Fruit fly (Drosophila melanogaster) whole organism, embryonic: Measurements from ENCODE around the gene sad.

Experiments
- ATbp ChIP-seq: fragments of 200-800 bp; sonication (Bioruptor generic); optimal IDR thresholded peaks from 2 replicates; lab custom pipeline; 2017; ENCODE audit warnings: missing biosample characterization, mild to moderate bottlenecking, missing genetic modification characterization, missing genetic modification reagents
- Atf-2 ChIP-seq: fragments of 200-800 bp; sonication (Bioruptor generic); optimal IDR thresholded peaks from 2 replicates; lab custom pipeline; 2016; ENCODE audit warnings: missing biosample characterization, missing genetic modification characterization
- B-H1 ChIP-seq: fragments of 200-800 bp; sonication (Bioruptor generic); IDR thresholded peaks from 3 replicates; pipeline ENCODE4 v1.3.6; 2022; ENCODE audit warnings: missing biosample characterization, missing genetic modification characterization
- CG10462 ChIP-seq: fragments of 200-800 bp; sonication (Bioruptor generic); optimal IDR thresholded peaks from 2 replicates; lab custom pipeline; 2016; ENCODE audit warnings: missing biosample characterization, missing genetic modification characterization
- CG13296 ChIP-seq: fragments of 200-800 bp; sonication (Bioruptor generic); optimal IDR thresholded peaks from 3 replicates; lab custom pipeline; 2018; ENCODE audit warnings: missing biosample characterization, mild to moderate bottlenecking, missing genetic modification characterization
- CG17328 ChIP-seq: fragments of 200-800 bp; sonication (Bioruptor generic); IDR thresholded peaks from 2 replicates; pipeline ENCODE4 v1.3.6; 2022; ENCODE audit warnings: missing biosample characterization, missing genetic modification characterization
- CG1832 ChIP-seq: fragments of 200-800 bp; sonication (Bioruptor generic); optimal IDR thresholded peaks from 2 replicates; lab custom pipeline; 2017; ENCODE audit warnings: missing biosample characterization, mild to moderate bottlenecking, missing genetic modification characterization, inconsistent platforms
- CG18599 ChIP-seq: fragments of 200-800 bp; sonication (Bioruptor generic); optimal IDR thresholded peaks from 3 replicates; lab custom pipeline; 2017; ENCODE audit warnings: missing biosample characterization, missing genetic modification characterization, mild to moderate bottlenecking, moderate library complexity, missing genetic modification reagents
- CG18619 ChIP-seq: fragments of 200-800 bp; sonication (Bioruptor generic); optimal IDR thresholded peaks from 3 replicates; lab custom pipeline; 2017; ENCODE audit warnings: missing biosample characterization, mild to moderate bottlenecking, missing genetic modification characterization
- CG30020 ChIP-seq: fragments of 200-800 bp; optimal IDR thresholded peaks from 2 replicates; lab custom pipeline; 2019; ENCODE audit warnings: missing biosample characterization, mild to moderate bottlenecking, missing genetic modification characterization, moderate library complexity
- CG34224 ChIP-seq: fragments of 200-800 bp; sonication (Bioruptor generic); IDR thresholded peaks from 3 replicates; pipeline ENCODE4 v1.3.6; 2022; ENCODE audit warnings: missing biosample characterization, missing genetic modification characterization; ENCODE audit not compliant: partially characterized antibody
- CG4360 ChIP-seq: fragments of 200-800 bp; sonication (Bioruptor generic); IDR thresholded peaks from 2 replicates; pipeline ENCODE4 v1.3.6; 2022; ENCODE audit warnings: missing biosample characterization, missing genetic modification characterization
- CG8359 ChIP-seq: fragments of 200-800 bp; sonication (Bioruptor generic); optimal IDR thresholded peaks from 2 replicates; lab custom pipeline; 2017; ENCODE audit warnings: missing biosample characterization, mild to moderate bottlenecking, missing genetic modification characterization, borderline replicate concordance
- Dek ChIP-seq: fragments of 200-800 bp; sonication (Bioruptor generic); optimal IDR thresholded peaks from 3 replicates; lab custom pipeline; 2019; ENCODE audit warnings: missing biosample characterization, mild to moderate bottlenecking, missing genetic modification characterization, moderate library complexity
- Dip3 ChIP-seq: fragments of 200-800 bp; sonication (Bioruptor generic); optimal IDR thresholded peaks from 3 replicates; lab custom pipeline; 2016; ENCODE audit warnings: missing biosample characterization, missing genetic modification characterization
- Dref ChIP-seq: fragments of 200-800 bp; sonication (Bioruptor generic); IDR thresholded peaks from 2 replicates; pipeline ENCODE4 v1.3.6; 2022; ENCODE audit warnings: missing biosample characterization, missing genetic modification characterization
- E2f1 ChIP-seq: fragments of 200-800 bp; sonication (Bioruptor generic); IDR thresholded peaks from 2 replicates; pipeline ENCODE4 v1.3.6; 2022; ENCODE audit warnings: missing biosample characterization, missing genetic modification characterization
- ERR ChIP-seq: fragments of 200-800 bp; sonication (Bioruptor generic); optimal IDR thresholded peaks from 2 replicates; lab custom pipeline; 2016; ENCODE audit warnings: missing biosample characterization, missing genetic modification characterization
- Ets65A ChIP-seq: fragments of 200-800 bp; sonication (Bioruptor generic); peaks from one replicate; lab custom pipeline; 2016; ENCODE audit warnings: missing biosample characterization, missing genetic modification characterization
- Hr39 ChIP-seq: fragments of >200 bp; optimal IDR thresholded peaks from 2 replicates; lab custom pipeline; 2017
- Kr ChIP-seq: fragments of 200-800 bp; sonication (Bioruptor generic); optimal IDR thresholded peaks from 2 replicates; lab custom pipeline; 2017; ENCODE audit warnings: missing biosample characterization, mild to moderate bottlenecking, missing genetic modification characterization
- Med ChIP-seq: fragments of 200-800 bp; sonication (Bioruptor generic); peaks from one replicate; lab custom pipeline; 2016; ENCODE audit warnings: missing biosample characterization, missing genetic modification characterization, mild to moderate bottlenecking, inconsistent platforms, moderate library complexity
- Rfx ChIP-seq: fragments of 200-800 bp; sonication (Bioruptor generic); IDR thresholded peaks from 2 replicates; pipeline ENCODE4 v1.3.6; 2022; ENCODE audit warnings: missing biosample characterization, missing genetic modification characterization
- ab ChIP-seq: fragments of 200-800 bp; sonication (Bioruptor generic); optimal IDR thresholded peaks from 2 replicates; lab custom pipeline; 2016; ENCODE audit warnings: missing biosample characterization, missing genetic modification characterization
- abd-A ChIP-seq: fragments of 200-800 bp; sonication (Bioruptor generic); optimal IDR thresholded peaks from 3 replicates; lab custom pipeline; 2019; ENCODE audit warnings: missing biosample characterization, mild to moderate bottlenecking, missing genetic modification characterization, moderate library complexity
- ac ChIP-seq: fragments of 200-800 bp; sonication (Bioruptor generic); optimal IDR thresholded peaks from 3 replicates; lab custom pipeline; 2017; ENCODE audit warnings: missing biosample characterization, mild to moderate bottlenecking, missing genetic modification characterization
- al ChIP-seq: fragments of 200-800 bp; sonication (Bioruptor generic); IDR thresholded peaks from 2 replicates; pipeline ENCODE4 v1.3.6; 2022; ENCODE audit warnings: missing biosample characterization, missing genetic modification characterization
- bab2 ChIP-seq: fragments of 200-800 bp; sonication (Bioruptor generic); optimal IDR thresholded peaks from 2 replicates; lab custom pipeline; 2016; ENCODE audit warnings: missing biosample characterization, missing genetic modification characterization
- bowl ChIP-seq: fragments of 200-800 bp; sonication (Bioruptor generic); IDR thresholded peaks from 2 replicates; pipeline ENCODE4 v1.3.6; 2022; ENCODE audit warnings: missing biosample characterization, missing genetic modification characterization
- bsh ChIP-seq, 2 experiments: fragments of 200-800 bp; sonication (Bioruptor generic); optimal IDR thresholded peaks; 2 replicates each; lab custom pipeline; 2017 to 2018; ENCODE audit warnings: mild to moderate bottlenecking in 2 of 2, missing biosample characterization in 2 of 2, missing genetic modification characterization in 2 of 2, moderate library complexity in 1 of 2
- chinmo ChIP-seq: fragments of 200-800 bp; sonication (Bioruptor generic); IDR thresholded peaks from 4 replicates; pipeline ENCODE4 v1.3.6; 2022; ENCODE audit warnings: missing biosample characterization, missing genetic modification characterization; ENCODE audit not compliant: partially characterized antibody
- crol ChIP-seq: fragments of 200-800 bp; sonication (Bioruptor generic); IDR thresholded peaks from 2 replicates; pipeline ENCODE4 v1.3.6; 2022; ENCODE audit warnings: missing biosample characterization, missing genetic modification characterization
- da ChIP-seq: fragments of 200-800 bp; sonication (Bioruptor generic); optimal IDR thresholded peaks from 2 replicates; lab custom pipeline; 2016; ENCODE audit warnings: missing biosample characterization, missing genetic modification characterization
- gce ChIP-seq: fragments of 200-800 bp; sonication (Bioruptor generic); IDR thresholded peaks from 3 replicates; pipeline ENCODE4 v1.3.6; 2022; ENCODE audit warnings: missing biosample characterization, missing genetic modification characterization
- hth ChIP-seq: fragments of >200 bp; optimal IDR thresholded peaks from 2 replicates; lab custom pipeline; 2017; ENCODE audit warnings: inconsistent platforms
- ken ChIP-seq: fragments of 200-800 bp; sonication (Bioruptor generic); IDR thresholded peaks from 3 replicates; pipeline ENCODE4 v1.3.6; 2022; ENCODE audit warnings: missing biosample characterization, missing genetic modification characterization
- lab ChIP-seq: fragments of 200-800 bp; sonication (Bioruptor generic); optimal IDR thresholded peaks from 3 replicates; lab custom pipeline; 2017; ENCODE audit warnings: missing biosample characterization, missing genetic modification characterization, mild to moderate bottlenecking, moderate library complexity, missing genetic modification reagents
- prd ChIP-seq, 3 experiments: fragments of >200 bp in 2 of 3; fragments of 200-800 bp in 1 of 3; sonication (Bioruptor generic) in 1 of 3; optimal IDR thresholded peaks in 2 of 3; IDR thresholded peaks in 1 of 3; 2 replicates in 2 of 3; 3 replicates in 1 of 3; pipeline versions ENCODE4 v1.3.6 to Lab custom; 2017 to 2022; ENCODE audit warnings: missing biosample characterization in 1 of 3, missing genetic modification characterization in 1 of 3
- ro ChIP-seq: fragments of 200-800 bp; sonication (Bioruptor generic); IDR thresholded peaks from 2 replicates; pipeline ENCODE4 v1.3.6; 2022; ENCODE audit warnings: missing biosample characterization, missing genetic modification characterization
- sc ChIP-seq, 3 experiments: fragments of >200 bp in 2 of 3; fragments of 200-800 bp in 1 of 3; sonication (Bioruptor generic) in 1 of 3; optimal IDR thresholded peaks; 2 replicates in 2 of 3; 3 replicates in 1 of 3; lab custom pipeline; 2017; ENCODE audit warnings: mild to moderate bottlenecking in 1 of 3, missing biosample characterization in 1 of 3, missing genetic modification characterization in 1 of 3, missing genetic modification reagents in 1 of 3
- scrt ChIP-seq: fragments of 200-800 bp; sonication (Bioruptor generic); optimal IDR thresholded peaks from 2 replicates; lab custom pipeline; 2018; ENCODE audit warnings: missing biosample characterization, mild to moderate bottlenecking, missing genetic modification characterization, moderate library complexity
- sim ChIP-seq: fragments of 200-800 bp; sonication (Bioruptor generic); IDR thresholded peaks from 2 replicates; pipeline ENCODE4 v1.3.6; 2022; ENCODE audit warnings: missing biosample characterization, missing genetic modification characterization
- ssp ChIP-seq: fragments of 200-800 bp; sonication (Bioruptor generic); IDR thresholded peaks from 2 replicates; pipeline ENCODE4 v1.3.6; 2022; ENCODE audit warnings: missing biosample characterization, missing genetic modification characterization
- vnd ChIP-seq: fragments of 200-800 bp; sonication (Bioruptor generic); IDR thresholded peaks from 3 replicates; pipeline ENCODE4 v1.3.6; 2022; ENCODE audit warnings: missing biosample characterization, missing genetic modification characterization; ENCODE audit not compliant: partially characterized antibody
- vvl ChIP-seq: fragments of 200-800 bp; sonication (Bioruptor generic); IDR thresholded peaks from 2 replicates; pipeline ENCODE4 v1.3.6; 2022; ENCODE audit warnings: missing biosample characterization, missing genetic modification characterization
- zen ChIP-seq: fragments of 200-800 bp; sonication (Bioruptor generic); optimal IDR thresholded peaks from 3 replicates; lab custom pipeline; 2018; ENCODE audit warnings: missing biosample characterization, mild to moderate bottlenecking, missing genetic modification characterization, moderate library complexity
- zfh1 ChIP-seq: fragments of 200-800 bp; sonication (Bioruptor generic); IDR thresholded peaks from 3 replicates; pipeline ENCODE4 v1.3.6; 2022; ENCODE audit warnings: missing biosample characterization, missing genetic modification characterization

Gene sad

DNA sequence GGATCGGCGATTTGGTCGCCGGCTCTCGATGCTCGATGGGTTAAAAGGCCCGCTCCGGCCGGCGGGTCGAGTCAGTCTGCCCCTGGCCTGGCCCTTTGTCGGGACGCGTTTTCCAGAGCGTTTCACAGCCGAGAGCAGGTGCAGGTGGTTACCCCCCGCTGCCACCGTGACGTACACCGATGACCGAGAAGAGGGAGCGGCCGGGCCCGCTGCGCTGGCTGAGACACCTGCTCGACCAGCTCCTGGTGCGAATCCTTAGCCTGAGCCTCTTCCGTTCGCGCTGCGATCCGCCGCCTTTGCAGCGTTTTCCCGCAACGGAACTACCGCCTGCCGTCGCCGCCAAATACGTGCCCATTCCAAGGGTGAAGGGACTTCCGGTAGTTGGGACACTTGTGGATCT is at the start of gene sad:
TSS of gene sad (plus strand) at position 74 of the 400 bp plus-strand sequence.
- TF ChIP-seq gce (GFP tag; lab: Robert Waterston, UW): no peak
- no peak for TF ChIP-seq CG30020 (tag; lab: Kevin White, UChicago)
- no peak for TF ChIP-seq Dref
- TF ChIP-seq zen (tag; lab: Kevin White, UChicago): peak; percentile 28
- no peak for TF ChIP-seq vvl
- no peak for TF ChIP-seq Dip3
- peak; percentile 22 for TF ChIP-seq da (GFP tag; lab: Kevin White, UChicago)
- TF ChIP-seq Ets65A (GFP tag; lab: Kevin White, UChicago): peak; percentile 62
- TF ChIP-seq ATbp (GFP tag; lab: Kevin White, UChicago): no peak
- no peak for TF ChIP-seq al (GFP tag; lab: Robert Waterston, UW)
- TF ChIP-seq CG18619 (GFP tag; lab: Kevin White, UChicago): no peak
- no peak for TF ChIP-seq sim (GFP tag; lab: Robert Waterston, UW)
- no peak for TF ChIP-seq Dek
- 0 out of 3 replicates have a peak, but pooled peaks have one; percentile 14 for TF ChIP-seq vnd (GFP tag; lab: Robert Waterston, UW)
- no peak for TF ChIP-seq CG10462 (GFP tag; lab: Kevin White, UChicago)
- peak; percentile 45 for TF ChIP-seq Med (GFP tag; lab: Kevin White, UChicago)
- no peak for TF ChIP-seq ERR (GFP tag; lab: Kevin White, UChicago)
- no peak for TF ChIP-seq prd (optimal IDR thresholded peaks at IDR 0.05; lab: Kevin White, UChicago)
- TF ChIP-seq prd (GFP tag; IDR thresholded peaks at IDR 0.05; lab: Robert Waterston, UW): peak; percentile 52; the same call in 2 of the 3 replicates
- TF ChIP-seq E2f1 (GFP tag; lab: Robert Waterston, UW): no peak
- TF ChIP-seq ssp (GFP tag; lab: Robert Waterston, UW): no peak
- TF ChIP-seq ac (GFP tag; lab: Kevin White, UChicago): peak; percentile 87

DNA sequence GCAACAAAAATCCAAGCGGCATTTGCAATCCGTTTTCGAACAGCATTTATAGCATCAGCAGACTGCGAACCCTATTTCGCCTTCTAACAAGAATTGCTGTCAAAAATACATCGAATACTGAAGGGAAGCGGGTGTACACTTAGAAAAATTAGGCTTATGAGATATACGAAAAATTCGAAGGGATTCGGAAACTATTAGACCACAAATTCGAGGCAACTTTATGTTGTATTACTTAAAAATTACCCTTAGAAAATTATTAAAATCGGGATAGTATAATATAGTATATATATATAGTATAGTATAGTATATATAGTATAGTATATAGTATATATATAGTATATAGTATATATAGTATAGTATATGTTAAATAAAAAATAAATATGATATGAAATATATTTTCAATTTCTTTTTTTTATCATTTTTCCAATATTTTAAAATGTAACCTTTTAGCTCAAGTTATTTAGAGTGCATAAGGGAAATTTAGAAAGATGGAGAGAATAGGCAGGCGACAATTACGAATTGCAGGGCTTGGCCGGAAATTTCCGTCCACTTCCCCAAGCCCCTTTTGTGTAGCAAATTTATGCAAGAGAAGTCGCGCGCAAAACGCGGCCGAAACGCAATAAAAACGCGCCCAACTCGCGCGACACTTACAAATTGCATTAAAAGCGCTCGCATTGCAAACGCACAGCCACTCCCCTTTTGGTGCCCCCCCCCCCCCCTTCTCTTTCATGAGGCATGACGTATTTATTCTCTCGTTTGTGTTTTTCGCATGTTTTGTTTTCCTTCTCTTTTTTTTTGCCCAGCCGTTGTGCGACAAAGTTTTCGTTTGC is 46.1 kb upstream of the sad start:
- TF ChIP-seq Kr (GFP tag; lab: Kevin White, UChicago): no peak
- peak in 1 of 2 experiments; percentile 8 for TF ChIP-seq bsh (GFP tag; optimal IDR thresholded peaks at IDR 0.05; lab: Kevin White, UChicago)
- no peak for TF ChIP-seq Hr39 (lab: Kevin White, UChicago)
- no peak for TF ChIP-seq sc (optimal IDR thresholded peaks at IDR 0.05; lab: Kevin White, UChicago)
- no peak for TF ChIP-seq sc (GFP tag; optimal IDR thresholded peaks at IDR 0.05; lab: Kevin White, UChicago)
- peak; percentile 98 for TF ChIP-seq CG8359
- TF ChIP-seq crol (GFP tag; lab: Robert Waterston, UW): peak; percentile 16; the same call in 1 of the 2 replicates
- TF ChIP-seq ab (GFP tag; lab: Kevin White, UChicago): no peak
- no peak for TF ChIP-seq ro (GFP tag; lab: Robert Waterston, UW)
- TF ChIP-seq CG1832: no peak
- no peak for TF ChIP-seq CG17328 (GFP tag; lab: Robert Waterston, UW)
- no peak for TF ChIP-seq CG13296 (GFP tag; lab: Kevin White, UChicago)
- TF ChIP-seq Rfx (GFP tag; lab: Robert Waterston, UW): no peak

DNA sequence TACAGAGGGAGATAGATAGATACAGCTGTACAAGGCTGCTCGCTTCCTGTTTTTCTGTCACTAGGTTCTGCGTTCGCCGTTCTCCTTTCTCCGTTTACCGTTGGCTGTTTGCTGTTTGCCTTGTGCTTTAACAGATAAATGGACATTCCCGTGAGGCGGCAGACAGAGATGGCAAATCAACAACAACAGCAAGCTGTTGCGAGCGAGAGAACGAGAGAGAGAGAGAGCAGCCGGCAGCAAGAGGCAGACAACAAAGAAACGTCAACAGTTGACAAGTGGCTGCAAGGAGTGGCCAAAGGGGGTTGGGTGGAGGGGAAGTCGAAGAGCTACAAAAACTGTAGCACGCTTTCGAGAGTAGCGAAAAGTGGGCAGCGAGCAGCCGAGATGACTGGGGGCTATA is 43.6 kb upstream of the sad start:
- TF ChIP-seq Atf-2 (GFP tag; lab: Kevin White, UChicago) (no peak), hth (lab: Kevin White, UChicago) (no peak), abd-A (peak; percentile 4), crol (GFP tag; lab: Robert Waterston, UW) (peak; percentile 63), CG4360 (0 out of 2 replicates have a peak, but pooled peaks have one; percentile 34), CG34224 (no peak), CG18599 (peak; percentile 10), bowl (no peak), lab (GFP tag; lab: Kevin White, UChicago) (peak; percentile 2), Ets65A (GFP tag; lab: Kevin White, UChicago) (peak; percentile 53), zfh1 (GFP tag; lab: Robert Waterston, UW) (0 out of 3 replicates have a peak, but pooled peaks have one; percentile 16), ken (0 out of 3 replicates have a peak, but pooled peaks have one; percentile 26), scrt (peak; percentile 32), CG1832 (peak; percentile 25), bab2 (GFP tag; lab: Kevin White, UChicago) (no peak), B-H1 (GFP tag; lab: Robert Waterston, UW) (no peak), chinmo (0 out of 4 replicates have a peak, but pooled peaks have one; percentile 14)
